Fruit fly (Drosophila melanogaster) Kc167 (cell line): ENCODE results near the gene Tbc1d8-9.

Experiments used
- Myc ChIP-seq: fragments of >200 bp; optimal IDR thresholded peaks from 2 replicates; lab custom pipeline; 2017; ENCODE audit warnings: missing external identifiers
- Sin3A ChIP-seq: fragments of >200 bp; optimal IDR thresholded peaks from 2 replicates; lab custom pipeline; 2018; ENCODE audit warnings: missing external identifiers
- h ChIP-seq: fragments of >200 bp; optimal IDR thresholded peaks from 3 replicates; lab custom pipeline; 2018; ENCODE audit warnings: missing external identifiers
- insv ChIP-seq: fragments of >200 bp; optimal IDR thresholded peaks from 3 replicates; lab custom pipeline; 2018; ENCODE audit warnings: missing external identifiers
- psq ChIP-seq: fragments of >200 bp; optimal IDR thresholded peaks from 2 replicates; lab custom pipeline; 2017; ENCODE audit warnings: missing external identifiers
- ttk ChIP-seq: sonication (Bioruptor generic); optimal IDR thresholded peaks from 2 replicates; lab custom pipeline; 2017; ENCODE audit warnings: missing external identifiers

- no peak for TF ChIP-seq insv (lab: Kevin White, UChicago)
- no peak for TF ChIP-seq h
- TF ChIP-seq ttk: no peak
- TF ChIP-seq Sin3A (lab: Kevin White, UChicago): no peak
- no peak for TF ChIP-seq psq (lab: Kevin White, UChicago)
- no peak for TF ChIP-seq Myc
Observed at dm6 chr3L:21304400-21304799, 39.1 kb downstream of the Tbc1d8-9 start, which contains the start of the genes CG11309 and CG7632.
